Fruit fly (Drosophila melanogaster) whole organism, wandering third instar larva: Measurements from ENCODE around the gene CG14810.

ENCODE experiments used
- Abd-B ChIP-seq: fragments of >200 bp; optimal IDR thresholded peaks from 2 replicates; lab custom pipeline; 2017; ENCODE audit warnings: missing biosample characterization, missing genetic modification characterization
- CG32264 ChIP-seq: fragments of 200-800 bp; sonication (Bioruptor generic); optimal IDR thresholded peaks from 2 replicates; lab custom pipeline; 2016; ENCODE audit warnings: missing biosample characterization, missing genetic modification characterization
- CG9705 ChIP-seq: fragments of 200-800 bp; sonication (Bioruptor generic); optimal IDR thresholded peaks from 2 replicates; lab custom pipeline; 2018; ENCODE audit warnings: missing biosample characterization, mild to moderate bottlenecking, missing genetic modification characterization
- CrebA ChIP-seq: fragments of 200-800 bp; sonication (Bioruptor generic); optimal IDR thresholded peaks from 2 replicates; lab custom pipeline; 2016; ENCODE audit warnings: missing biosample characterization, mild to moderate bottlenecking, missing genetic modification characterization, borderline replicate concordance
- Dfd ChIP-seq: fragments of >200 bp; optimal IDR thresholded peaks from 2 replicates; lab custom pipeline; 2017; ENCODE audit warnings: missing biosample characterization, missing genetic modification characterization
- Dif ChIP-seq: fragments of 200-275, 200-300 bp; sonication (Bioruptor generic); optimal IDR thresholded peaks from 2 replicates; lab custom pipeline; 2018; ENCODE audit warnings: missing biosample characterization, missing genetic modification characterization; ENCODE audit not compliant: partially characterized antibody
- GATAd ChIP-seq: sonication (Bioruptor generic); optimal IDR thresholded peaks from 2 replicates; lab custom pipeline; 2016; ENCODE audit warnings: missing biosample characterization, missing genetic modification characterization
- HLH106 ChIP-seq: fragments of 200-800 bp; optimal IDR thresholded peaks from 3 replicates; lab custom pipeline; 2019; ENCODE audit warnings: missing biosample characterization, mild to moderate bottlenecking, missing genetic modification characterization, moderate library complexity
- Hnf4 ChIP-seq: fragments of 200-800 bp; sonication (Bioruptor generic); optimal IDR thresholded peaks from 2 replicates; lab custom pipeline; 2016; ENCODE audit warnings: missing biosample characterization, mild to moderate bottlenecking, missing genetic modification characterization
- Hr78 ChIP-seq: fragments of >200 bp; optimal IDR thresholded peaks from 2 replicates; lab custom pipeline; 2017; ENCODE audit warnings: missing biosample characterization, missing genetic modification characterization
- Hr83 ChIP-seq: fragments of 200-300 bp; sonication (Bioruptor generic); optimal IDR thresholded peaks from 2 replicates; lab custom pipeline; 2016; ENCODE audit warnings: missing biosample characterization, mild to moderate bottlenecking, missing genetic modification characterization, moderate library complexity; ENCODE audit not compliant: poor library complexity, severe bottlenecking
- Jra ChIP-seq: sonication (Bioruptor generic); optimal IDR thresholded peaks from 2 replicates; lab custom pipeline; 2016; ENCODE audit warnings: missing biosample characterization, missing genetic modification characterization
- Mio ChIP-seq: sonication (Bioruptor generic); optimal IDR thresholded peaks from 2 replicates; lab custom pipeline; 2016; ENCODE audit warnings: missing biosample characterization, missing genetic modification characterization
- Myc ChIP-seq: fragments of >200 bp; optimal IDR thresholded peaks from 2 replicates; lab custom pipeline; 2017
- OdsH ChIP-seq: fragments of 200-800 bp; sonication (Bioruptor generic); optimal IDR thresholded peaks from 2 replicates; lab custom pipeline; 2016; ENCODE audit warnings: missing biosample characterization, mild to moderate bottlenecking, missing genetic modification characterization
- Rel ChIP-seq, 2 experiments: fragments of 200-800 bp; sonication (Bioruptor generic) in 1 of 2; optimal IDR thresholded peaks; 2 replicates in 1 of 2; 3 replicates in 1 of 2; lab custom pipeline; 2016 to 2019; ENCODE audit warnings: mild to moderate bottlenecking in 2 of 2, missing biosample characterization in 2 of 2, missing genetic modification characterization in 2 of 2, moderate library complexity in 1 of 2
- Sp1 ChIP-seq: fragments of 200-800 bp; sonication (Bioruptor generic); optimal IDR thresholded peaks from 3 replicates; lab custom pipeline; 2019; ENCODE audit warnings: missing biosample characterization, mild to moderate bottlenecking, missing genetic modification characterization, moderate library complexity
- Vsx2 ChIP-seq: fragments of 200-300, 225-300 bp; sonication (Bioruptor generic); optimal IDR thresholded peaks from 2 replicates; lab custom pipeline; 2018; ENCODE audit warnings: missing biosample characterization, missing genetic modification characterization; ENCODE audit not compliant: partially characterized antibody
- br ChIP-seq: fragments of 200-800 bp; sonication (Bioruptor generic); optimal IDR thresholded peaks from 2 replicates; lab custom pipeline; 2016; ENCODE audit warnings: missing biosample characterization, missing genetic modification characterization
- dl ChIP-seq, 2 experiments: fragments of 175-275, 200-275 bp in 1 of 2; fragments of 200-275 bp in 1 of 2; sonication (Bioruptor generic); optimal IDR thresholded peaks; lab custom pipeline; 2018; ENCODE audit warnings: mild to moderate bottlenecking in 2 of 2, missing biosample characterization in 2 of 2, missing genetic modification characterization in 2 of 2, moderate library complexity in 2 of 2; ENCODE audit not compliant: partially characterized antibody in 2 of 2, insufficient read depth in 1 of 2
- dmrt93B ChIP-seq: fragments of 200-800 bp; sonication (Bioruptor generic); optimal IDR thresholded peaks from 2 replicates; lab custom pipeline; 2018; ENCODE audit warnings: missing biosample characterization, mild to moderate bottlenecking, missing genetic modification characterization
- ey ChIP-seq: fragments of 200-800 bp; sonication (Bioruptor generic); optimal IDR thresholded peaks from 2 replicates; lab custom pipeline; 2016; ENCODE audit warnings: missing biosample characterization, missing genetic modification characterization
- foxo ChIP-seq, 2 experiments: fragments of 200-800 bp; sonication (Bioruptor generic); optimal IDR thresholded peaks; 2 replicates in 1 of 2; 3 replicates in 1 of 2; lab custom pipeline; 2016 to 2017; ENCODE audit warnings: missing biosample characterization in 2 of 2, missing genetic modification characterization in 2 of 2
- fru ChIP-seq: fragments of 200-800 bp; sonication (Bioruptor generic); optimal IDR thresholded peaks from 3 replicates; lab custom pipeline; 2016; ENCODE audit warnings: missing biosample characterization, mild to moderate bottlenecking, missing genetic modification characterization
- h ChIP-seq: fragments of 200-800 bp; sonication (Bioruptor generic); optimal IDR thresholded peaks from 3 replicates; lab custom pipeline; 2016; ENCODE audit warnings: missing biosample characterization, mild to moderate bottlenecking, missing genetic modification characterization
- jim ChIP-seq: fragments of 175-275, 200-325 bp; sonication (Bioruptor generic); optimal IDR thresholded peaks from 2 replicates; lab custom pipeline; 2016; ENCODE audit warnings: missing biosample characterization, mild to moderate bottlenecking, missing genetic modification characterization
- lola ChIP-seq: fragments of >200 bp; optimal IDR thresholded peaks from 2 replicates; lab custom pipeline; 2017; ENCODE audit warnings: missing biosample characterization, missing genetic modification characterization
- psq ChIP-seq: fragments of 200-800 bp; sonication (Bioruptor generic); optimal IDR thresholded peaks from 3 replicates; lab custom pipeline; 2017; ENCODE audit warnings: missing biosample characterization, mild to moderate bottlenecking, missing genetic modification characterization, moderate library complexity
- rgr ChIP-seq: fragments of 200-800 bp; sonication (Bioruptor generic); optimal IDR thresholded peaks from 3 replicates; lab custom pipeline; 2016; ENCODE audit warnings: missing biosample characterization, mild to moderate bottlenecking, missing genetic modification characterization
- sv ChIP-seq: fragments of 200-800 bp; sonication (Bioruptor generic); optimal IDR thresholded peaks from 3 replicates; lab custom pipeline; 2016; ENCODE audit warnings: missing biosample characterization, missing genetic modification characterization
- tai ChIP-seq: sonication (Bioruptor generic); optimal IDR thresholded peaks from 2 replicates; lab custom pipeline; 2016; ENCODE audit warnings: missing biosample characterization, missing genetic modification characterization
- usp ChIP-seq: fragments of >200 bp; optimal IDR thresholded peaks from 2 replicates; lab custom pipeline; 2017; ENCODE audit warnings: missing biosample characterization, missing genetic modification characterization
- woc ChIP-seq: sonication (Bioruptor generic); optimal IDR thresholded peaks from 2 replicates; lab custom pipeline; 2016; ENCODE audit warnings: missing biosample characterization, mild to moderate bottlenecking, missing genetic modification characterization

CG14810 gene

dm6 chrX:1840520-1840919, 20.4 kb upstream of the CG14810 start (continued):
- TF ChIP-seq dl (GFP tag; optimal IDR thresholded peaks at IDR 0.05; lab: Kevin White, UChicago; ENCODE audit: insufficient read depth in 1 of 2, partially characterized antibody in 2 of 2) (no peak), br (peak; percentile 79), sv (GFP tag; lab: Kevin White, UChicago) (no peak), tai (GFP tag; lab: Kevin White, UChicago) (no peak), jim (GFP tag; lab: Kevin White, UChicago) (no peak), fru (GFP tag; lab: Kevin White, UChicago) (peak; percentile 86)

DNA sequence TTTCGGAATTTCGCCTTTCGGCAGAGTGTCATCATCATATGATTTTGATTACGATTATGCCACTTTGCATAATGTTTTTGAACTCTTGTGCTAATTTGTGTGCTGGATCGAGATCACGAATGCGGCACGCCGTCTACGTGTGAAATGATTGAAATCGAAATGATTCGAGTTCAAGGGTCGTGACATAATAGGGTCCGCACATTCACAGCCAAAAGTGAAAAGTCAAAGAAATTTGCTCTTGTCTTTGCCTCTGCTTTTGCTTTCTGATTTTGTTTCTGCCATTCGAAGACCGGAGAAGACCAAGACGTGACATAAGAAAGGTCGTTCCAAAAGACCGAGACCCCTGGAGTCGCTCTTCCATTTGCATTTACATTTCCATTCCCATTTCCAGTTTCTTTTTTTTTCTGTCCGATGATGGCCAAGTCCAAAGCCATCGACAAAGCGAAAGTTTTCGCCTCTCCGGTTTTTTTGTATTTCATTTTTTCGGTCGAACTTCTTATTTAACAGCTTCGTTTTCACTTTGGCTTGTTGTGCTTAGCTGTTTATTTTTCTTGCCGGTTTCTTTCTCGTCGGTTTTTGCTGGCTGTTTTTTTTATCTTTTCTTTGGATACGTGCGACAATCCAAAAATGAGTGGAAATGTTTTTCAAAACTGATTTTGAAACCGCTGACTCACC, 14.7 kb upstream of the CG14810 start:
- TF ChIP-seq foxo (GFP tag; optimal IDR thresholded peaks at IDR 0.05; lab: Kevin White, UChicago): no peak
- no peak for TF ChIP-seq HLH106 (tag; lab: Kevin White, UChicago)
- no peak for TF ChIP-seq tai (GFP tag; lab: Kevin White, UChicago)
- no peak for TF ChIP-seq CG32264 (GFP tag; lab: Kevin White, UChicago)
- no peak for TF ChIP-seq Dfd
- TF ChIP-seq Hnf4 (GFP tag; lab: Kevin White, UChicago): no peak
- TF ChIP-seq Abd-B: no peak
- no peak for TF ChIP-seq woc (GFP tag; lab: Kevin White, UChicago)
- TF ChIP-seq sv (GFP tag; lab: Kevin White, UChicago): no peak
- TF ChIP-seq Rel (GFP tag; optimal IDR thresholded peaks at IDR 0.05; lab: Kevin White, UChicago): no peak
- TF ChIP-seq Rel (tag; optimal IDR thresholded peaks at IDR 0.05; lab: Kevin White, UChicago): no peak
- no peak for TF ChIP-seq CG9705 (GFP tag; lab: Kevin White, UChicago)
- no peak for TF ChIP-seq Dif (GFP tag; lab: Kevin White, UChicago)
- no peak for TF ChIP-seq usp (GFP tag; lab: Kevin White, UChicago)
- TF ChIP-seq CrebA (GFP tag; lab: Kevin White, UChicago): no peak
- no peak for TF ChIP-seq Sp1
- no peak for TF ChIP-seq Jra (GFP tag; lab: Kevin White, UChicago)
- TF ChIP-seq, all 38 proteins: peak for 0

- no peak for TF ChIP-seq usp (GFP tag; lab: Kevin White, UChicago)
- TF ChIP-seq GATAd (GFP tag; lab: Kevin White, UChicago): no peak
- TF ChIP-seq OdsH (GFP tag; lab: Kevin White, UChicago): no peak
- no peak for TF ChIP-seq foxo (GFP tag; optimal IDR thresholded peaks at IDR 0.05; lab: Kevin White, UChicago)
- TF ChIP-seq Abd-B: no peak
- no peak for TF ChIP-seq lola (GFP tag; lab: Kevin White, UChicago)
- TF ChIP-seq dl (GFP tag; optimal IDR thresholded peaks at IDR 0.05; lab: Kevin White, UChicago; ENCODE audit: insufficient read depth in 1 of 2, partially characterized antibody in 2 of 2): no peak
These were observed 12.6 kb upstream of the CG14810 start for dm6 chrX:1832699-1833098.

DNA sequence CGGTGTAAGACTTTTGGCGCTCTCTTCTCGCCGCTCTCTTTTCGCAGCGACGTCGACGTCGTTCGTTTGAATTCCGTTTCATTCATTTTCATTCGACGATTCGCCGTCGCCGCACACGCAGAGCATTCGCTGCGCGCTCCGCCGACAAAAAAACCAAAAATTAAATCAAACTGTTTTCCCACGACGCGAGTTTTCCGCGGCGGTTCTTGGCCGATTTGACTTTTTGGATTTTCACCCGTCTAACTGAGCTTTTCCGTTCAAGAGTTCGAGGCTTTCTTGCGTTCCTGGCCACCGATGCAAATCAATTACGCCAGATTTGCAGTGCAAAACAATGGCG, 11.0 kb upstream of the CG14810 start:
- TF ChIP-seq Dif (GFP tag; lab: Kevin White, UChicago) (peak; percentile 33), Jra (GFP tag; lab: Kevin White, UChicago) (no peak), dl (GFP tag; optimal IDR thresholded peaks at IDR 0.05; lab: Kevin White, UChicago; ENCODE audit: insufficient read depth in 1 of 2, partially characterized antibody in 2 of 2) (peak in 1 of 2 experiments; percentile 23)

- TF ChIP-seq sv (GFP tag; lab: Kevin White, UChicago) (peak; percentile 96), Hr83 (GFP tag; lab: Kevin White, UChicago) (peak; percentile 89), CG32264 (GFP tag; lab: Kevin White, UChicago) (peak; percentile 96), Rel (GFP tag; optimal IDR thresholded peaks at IDR 0.05; lab: Kevin White, UChicago) (peak; percentile 78), Rel (tag; optimal IDR thresholded peaks at IDR 0.05; lab: Kevin White, UChicago) (peak; percentile 82), dl (GFP tag; optimal IDR thresholded peaks at IDR 0.05; lab: Kevin White, UChicago; ENCODE audit: insufficient read depth in 1 of 2, partially characterized antibody in 2 of 2) (peak in 1 of 2 experiments; percentile 23), Jra (GFP tag; lab: Kevin White, UChicago) (peak; percentile 91), br (peak; percentile 97), dmrt93B (GFP tag; lab: Kevin White, UChicago) (peak; percentile 94), Dif (GFP tag; lab: Kevin White, UChicago) (no peak), fru (GFP tag; lab: Kevin White, UChicago) (peak; percentile 98), Hr78 (GFP tag; lab: Kevin White, UChicago) (no peak), GATAd (GFP tag; lab: Kevin White, UChicago) (peak; percentile 58), h (GFP tag; lab: Kevin White, UChicago) (peak; percentile 99), usp (GFP tag; lab: Kevin White, UChicago) (no peak), psq (GFP tag; lab: Kevin White, UChicago) (peak; percentile 92), woc (GFP tag; lab: Kevin White, UChicago) (peak; percentile 98), Sp1 (peak; percentile 95), Vsx2 (GFP tag; lab: Kevin White, UChicago) (no peak), Abd-B (no peak), tai (GFP tag; lab: Kevin White, UChicago) (peak; percentile 82), foxo (GFP tag; optimal IDR thresholded peaks at IDR 0.05; lab: Kevin White, UChicago) (peak; percentile 91 to 98), HLH106 (tag; lab: Kevin White, UChicago) (peak; percentile 97), Hnf4 (GFP tag; lab: Kevin White, UChicago) (peak; percentile 98), ey (peak; percentile 96), Myc (lab: Kevin White, UChicago) (no peak), rgr (GFP tag; lab: Kevin White, UChicago) (peak; percentile 98), OdsH (GFP tag; lab: Kevin White, UChicago) (peak; percentile 95), Mio (GFP tag; lab: Kevin White, UChicago) (peak; percentile 77), CG9705 (GFP tag; lab: Kevin White, UChicago) (peak; percentile 89)
These were observed 10.5 kb upstream of the CG14810 start for dm6 chrX:1830396-1831218.
